Worm (Caenorhabditis elegans): Measurements from ENCODE around the gene T05G5.5.

T05G5.5 gene

DNA sequence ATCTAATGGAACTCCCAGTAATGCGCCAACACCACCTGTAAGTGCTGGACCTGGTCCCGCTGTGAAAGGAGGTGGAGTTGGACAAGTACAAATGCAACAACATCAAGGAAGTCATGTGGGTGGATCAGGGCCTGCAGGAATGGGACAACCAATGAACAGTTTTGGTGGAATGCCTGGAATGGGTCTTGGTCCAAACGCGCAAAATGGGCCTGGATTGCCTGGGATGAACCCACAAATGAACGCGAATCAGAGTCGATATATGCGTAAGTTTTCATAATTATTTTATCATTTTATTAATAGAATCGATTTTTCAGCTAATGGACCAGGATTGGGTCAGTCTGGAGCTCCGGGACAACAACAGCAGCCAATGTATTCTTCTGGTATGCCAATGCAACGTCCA is 21.2 kb upstream of the T05G5.5 start:
- TF ChIP-seq ztf-4 (tag; optimal IDR thresholded peaks at IDR 0.05) (no peak), fos-1 (tag; optimal IDR thresholded peaks at IDR 0.05) (no peak), crh-2 (tag; optimal IDR thresholded peaks at IDR 0.05) (no peak), nhr-129 (tag; optimal IDR thresholded peaks at IDR 0.05) (no peak), blmp-1 (tag; optimal IDR thresholded peaks at IDR 0.05; ENCODE audit: insufficient read depth) (no peak), gmeb-1 (tag; optimal IDR thresholded peaks at IDR 0.05) (no peak), nhr-77 (tag; optimal IDR thresholded peaks at IDR 0.05) (no peak), lin-39 (tag; optimal IDR thresholded peaks at IDR 0.05) (no peak), sem-4 (tag; optimal IDR thresholded peaks at IDR 0.05) (no peak), nhr-12 (tag; optimal IDR thresholded peaks at IDR 0.05) (no peak), ZK546.5 (tag; optimal IDR thresholded peaks at IDR 0.05) (no peak), dmd-4 (tag; optimal IDR thresholded peaks at IDR 0.05) (no peak), unc-39 (tag; optimal IDR thresholded peaks at IDR 0.05) (no peak), snpc-4 (tag; optimal IDR thresholded peaks at IDR 0.05) (no peak), peb-1 (tag; optimal IDR thresholded peaks at IDR 0.05) (no peak), F13H6.1 (tag; optimal IDR thresholded peaks at IDR 0.05) (no peak)

- TF ChIP-seq lin-11 (tag; optimal IDR thresholded peaks at IDR 0.05) (no peak), nhr-12 (tag; optimal IDR thresholded peaks at IDR 0.05) (no peak), Y55F3AM.14 (GFP tag; optimal IDR thresholded peaks at IDR 0.05) (no peak), F13H6.1 (tag; optimal IDR thresholded peaks at IDR 0.05) (no peak), lin-13 (GFP tag; optimal IDR thresholded peaks at IDR 0.05) (no peak), gmeb-1 (tag; optimal IDR thresholded peaks at IDR 0.05) (no peak), nhr-23 (tag; optimal IDR thresholded peaks at IDR 0.05) (no peak), nhr-6 (tag; optimal IDR thresholded peaks at IDR 0.05) (no peak), lsy-2 (tag; optimal IDR thresholded peaks at IDR 0.05) (no peak), nhr-11 (tag; optimal IDR thresholded peaks at IDR 0.05) (no peak), ceh-82 (tag; optimal IDR thresholded peaks at IDR 0.05) (no peak), unc-55 (GFP tag; optimal IDR thresholded peaks at IDR 0.05) (no peak), mdl-1 (tag; optimal IDR thresholded peaks at IDR 0.05) (no peak), skn-1 (tag; optimal IDR thresholded peaks at IDR 0.05) (no peak), alr-1 (tag; optimal IDR thresholded peaks at IDR 0.05) (no peak), nhr-237 (tag; optimal IDR thresholded peaks at IDR 0.05) (no peak), peb-1 (tag; optimal IDR thresholded peaks at IDR 0.05) (no peak), elt-1 (tag; optimal IDR thresholded peaks at IDR 0.05) (no peak), nhr-77 (tag; optimal IDR thresholded peaks at IDR 0.05) (no peak), dmd-4 (tag; optimal IDR thresholded peaks at IDR 0.05) (no peak)
Observed at ce11 chrIII:9770590-9770989, 19.4 kb upstream of the T05G5.5 start.

ce11 chrIII:9768023-9768422 is 16.8 kb upstream of the T05G5.5 start:
- TF ChIP-seq ceh-16 (tag; optimal IDR thresholded peaks at IDR 0.05) = no peak
- no peak for TF ChIP-seq lin-13 (GFP tag; optimal IDR thresholded peaks at IDR 0.05)
- TF ChIP-seq nhr-25 (tag; optimal IDR thresholded peaks at IDR 0.05) = no peak
- no peak for TF ChIP-seq sma-3 (GFP tag; optimal IDR thresholded peaks at IDR 0.05)
- no peak for TF ChIP-seq alr-1 (tag; optimal IDR thresholded peaks at IDR 0.05)
- no peak for TF ChIP-seq nhr-10 (tag; optimal IDR thresholded peaks at IDR 0.05)
- TF ChIP-seq R02D3.7 (tag; optimal IDR thresholded peaks at IDR 0.05) = no peak
- TF ChIP-seq zag-1 (tag; optimal IDR thresholded peaks at IDR 0.05) = no peak
- no peak for TF ChIP-seq crh-2 (tag; optimal IDR thresholded peaks at IDR 0.05)
- TF ChIP-seq ztf-4 (tag; optimal IDR thresholded peaks at IDR 0.05) = no peak
- TF ChIP-seq C34F6.9 (tag; optimal IDR thresholded peaks at IDR 0.05) = no peak
- no peak for TF ChIP-seq blmp-1 (tag; optimal IDR thresholded peaks at IDR 0.05; ENCODE audit: insufficient read depth)
- TF ChIP-seq Y55F3AM.14 (GFP tag; optimal IDR thresholded peaks at IDR 0.05) = no peak
- no peak for TF ChIP-seq mdl-1 (tag; optimal IDR thresholded peaks at IDR 0.05)
- TF ChIP-seq ZK546.5 (tag; optimal IDR thresholded peaks at IDR 0.05) = no peak
- no peak for TF ChIP-seq mbf-1 (tag; optimal IDR thresholded peaks at IDR 0.05)

ce11 chrIII:9767095-9767494 is 15.9 kb upstream of the T05G5.5 start:
- TF ChIP-seq crh-2 (tag; optimal IDR thresholded peaks at IDR 0.05) = no peak
- TF ChIP-seq aly-2 (tag; optimal IDR thresholded peaks at IDR 0.05) = no peak
- TF ChIP-seq elt-1 (tag; optimal IDR thresholded peaks at IDR 0.05) = no peak
- no peak for TF ChIP-seq nhr-25 (tag; optimal IDR thresholded peaks at IDR 0.05)
- no peak for TF ChIP-seq sma-9 (GFP tag; optimal IDR thresholded peaks at IDR 0.05)
- no peak for TF ChIP-seq sma-9 (tag; optimal IDR thresholded peaks at IDR 0.05)
- TF ChIP-seq unc-62 (GFP tag; optimal IDR thresholded peaks at IDR 0.05) = no peak
- no peak for TF ChIP-seq lin-13 (GFP tag; optimal IDR thresholded peaks at IDR 0.05)
- TF ChIP-seq lin-39 (tag; optimal IDR thresholded peaks at IDR 0.05) = no peak
- TF ChIP-seq nhr-77 (tag; optimal IDR thresholded peaks at IDR 0.05) = no peak
- TF ChIP-seq nhr-11 (tag; optimal IDR thresholded peaks at IDR 0.05) = no peak
- no peak for TF ChIP-seq alr-1 (tag; optimal IDR thresholded peaks at IDR 0.05)
- no peak for TF ChIP-seq ztf-1 (GFP tag; conservative IDR thresholded peaks at IDR 0.05)
- TF ChIP-seq C34F6.9 (tag; optimal IDR thresholded peaks at IDR 0.05) = no peak
- no peak for TF ChIP-seq nhr-12 (tag; optimal IDR thresholded peaks at IDR 0.05)
- no peak for TF ChIP-seq ceh-16 (tag; optimal IDR thresholded peaks at IDR 0.05)
- TF ChIP-seq nhr-23 (tag; optimal IDR thresholded peaks at IDR 0.05) = no peak
- TF ChIP-seq sem-4 (tag; optimal IDR thresholded peaks at IDR 0.05) = no peak
- TF ChIP-seq unc-55 (GFP tag; optimal IDR thresholded peaks at IDR 0.05) = no peak
